Worm (Caenorhabditis elegans): ENCODE data around the gene C56G2.22.

DNA sequence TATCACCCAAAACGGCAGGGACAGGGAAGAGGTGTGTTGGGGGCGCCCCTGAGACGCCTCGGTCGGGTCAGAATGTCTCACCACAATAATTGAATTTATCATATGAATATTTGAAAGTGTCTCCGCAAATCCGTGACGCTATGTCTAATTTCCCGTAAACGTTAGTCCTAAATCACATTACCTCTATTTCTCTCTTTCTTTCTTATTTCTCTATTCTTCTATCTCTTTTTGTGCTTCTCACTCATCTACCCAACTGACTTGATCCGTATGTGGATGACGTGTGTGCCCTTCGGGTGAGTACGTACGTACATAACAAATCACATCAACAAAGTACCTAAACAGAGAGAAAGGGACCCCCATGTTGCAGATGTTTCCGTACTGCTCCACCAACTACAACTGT is 28.9 kb upstream of the C56G2.22 start:
- no peak for TF ChIP-seq tab-1 (GFP tag; IDR thresholded peaks at IDR 0.05)
- TF ChIP-seq klf-2 (GFP tag; conservative IDR thresholded peaks at IDR 0.05): no peak
- no peak for TF ChIP-seq ref-1 (GFP tag; conservative IDR thresholded peaks at IDR 0.05)
- TF ChIP-seq T22C8.4 (GFP tag; IDR thresholded peaks at IDR 0.05): no peak
- no peak for TF ChIP-seq med-1 (GFP tag; optimal IDR thresholded peaks at IDR 0.05; ENCODE audit: insufficient read depth)
- no peak for TF ChIP-seq cog-1 (tag; optimal IDR thresholded peaks at IDR 0.05)
- TF ChIP-seq ztf-29 (GFP tag; IDR thresholded peaks at IDR 0.05): no peak
- no peak for TF ChIP-seq flt-1 (GFP tag; IDR thresholded peaks at IDR 0.05)

Data from whole organism, midembryonic.